Fruit fly (Drosophila melanogaster) whole organism: ENCODE measurements around the gene br.

ENCODE experiments used
- CG8478 ChIP-seq: fragments of >200 bp; optimal IDR thresholded peaks from 2 replicates; lab custom pipeline; 2018; ENCODE audit warnings: inconsistent platforms
- Dll ChIP-seq: fragments of >200 bp; optimal IDR thresholded peaks from 2 replicates; lab custom pipeline; 2017
- EcR ChIP-seq, 2 experiments: fragments of >200 bp; optimal IDR thresholded peaks; 2 replicates each; lab custom pipeline; 2017; ENCODE audit warnings: missing biosample characterization in 2 of 2, missing genetic modification characterization in 2 of 2, missing genetic modification reagents in 2 of 2
- pan ChIP-seq: fragments of >200 bp; optimal IDR thresholded peaks from 2 replicates; lab custom pipeline; 2017
- psq ChIP-seq: fragments of >200 bp; optimal IDR thresholded peaks from 2 replicates; lab custom pipeline; 2017
- usp ChIP-seq: fragments of >200 bp; optimal IDR thresholded peaks from 2 replicates; lab custom pipeline; 2017; ENCODE audit warnings: missing biosample characterization, missing genetic modification characterization, mixed read lengths

The br gene

DNA sequence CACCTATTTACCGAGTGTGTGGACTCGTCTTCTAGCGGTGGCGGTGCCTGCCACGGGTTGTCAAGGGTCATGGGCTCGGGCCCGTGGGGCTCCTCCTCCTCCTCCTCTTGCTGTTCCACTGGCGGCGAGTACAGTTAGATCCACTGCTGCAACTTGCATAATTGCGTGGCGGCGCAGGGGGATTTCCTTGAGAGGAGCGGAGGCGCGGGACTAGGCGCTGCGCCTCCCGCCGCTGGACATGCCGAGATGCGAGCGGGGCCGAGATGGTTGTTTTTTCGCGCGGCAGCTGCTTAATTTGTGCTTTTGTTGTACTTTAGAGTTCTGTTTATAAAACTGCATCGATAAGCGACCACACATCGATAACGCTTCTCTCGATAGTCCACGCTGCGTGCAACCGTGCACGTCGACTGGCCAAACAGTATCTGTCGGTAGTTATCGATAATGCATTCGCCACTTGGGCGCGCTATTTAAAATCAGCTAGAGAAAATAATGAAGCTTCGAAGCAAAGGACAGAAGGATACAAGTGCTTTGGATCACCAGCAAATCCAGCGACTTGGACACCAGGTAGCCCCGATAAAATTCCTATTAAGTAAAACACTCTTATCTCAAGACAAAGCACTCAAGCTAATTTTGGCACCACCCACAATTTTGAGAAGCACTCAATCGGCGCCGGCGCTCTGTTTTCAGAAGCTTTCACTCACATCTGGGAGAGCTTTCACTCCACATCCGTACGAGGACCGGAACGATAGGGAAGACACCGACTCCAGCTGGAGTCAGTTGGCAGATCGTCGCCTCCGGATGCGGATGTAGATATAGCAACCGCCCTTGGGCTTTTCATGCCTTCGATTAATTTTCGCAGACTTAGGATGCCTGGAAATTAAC is 120.8 kb downstream of the br start, which contains the start of gene a6:
a6 (minus strand) TSS at position 361 of the 882 bp plus-strand sequence.
- TF ChIP-seq usp (no peak), EcR (GFP tag; optimal IDR thresholded peaks at IDR 0.05; lab: Kevin White, UChicago) (no peak), pan (lab: Kevin White, UChicago) (no peak), CG8478 (lab: Kevin White, UChicago) (no peak), Dll (lab: Kevin White, UChicago) (no peak), psq (lab: Kevin White, UChicago) (no peak)

DNA sequence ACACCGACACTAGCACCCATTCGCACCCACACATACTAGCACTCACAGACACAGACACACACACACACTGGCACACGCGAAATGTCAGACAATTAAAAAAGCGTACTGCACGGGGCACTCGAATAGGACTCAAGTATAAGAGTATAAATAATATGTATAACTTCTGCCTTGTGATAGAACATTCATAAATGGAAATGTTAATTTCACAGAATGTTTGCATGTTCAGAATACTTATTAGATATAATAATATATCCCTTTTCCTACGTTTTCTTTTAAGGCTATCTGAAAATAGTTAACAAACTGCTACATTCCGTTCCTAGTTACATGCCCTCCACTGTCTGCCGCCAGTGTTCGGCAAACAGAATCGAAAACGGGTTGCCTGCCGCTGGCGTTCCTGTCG is 131.0 kb downstream of the br start:
- TF ChIP-seq Dll (lab: Kevin White, UChicago) (no peak), CG8478 (lab: Kevin White, UChicago) (no peak), EcR (GFP tag; optimal IDR thresholded peaks at IDR 0.05; lab: Kevin White, UChicago) (no peak), pan (lab: Kevin White, UChicago) (no peak), psq (lab: Kevin White, UChicago) (no peak), usp (no peak)

dm6 chrX:1710082-1710481 is 135.2 kb downstream of the br start, which contains the start of gene CG3795:
Gene CG3795 (minus strand): TSS chrX:1710182.
- no peak for TF ChIP-seq pan (lab: Kevin White, UChicago)
- TF ChIP-seq psq (lab: Kevin White, UChicago), result no peak
- no peak for TF ChIP-seq CG8478 (lab: Kevin White, UChicago)
- TF ChIP-seq usp, result no peak
- no peak for TF ChIP-seq Dll (lab: Kevin White, UChicago)
- TF ChIP-seq EcR (GFP tag; optimal IDR thresholded peaks at IDR 0.05; lab: Kevin White, UChicago), result no peak
